Fruit fly (Drosophila melanogaster) whole organism, embryonic: Measurements from ENCODE around the gene CG42271.

Source experiments
- ATbp ChIP-seq: fragments of 200-800 bp; sonication (Bioruptor generic); optimal IDR thresholded peaks from 2 replicates; lab custom pipeline; 2017; ENCODE audit warnings: missing biosample characterization, mild to moderate bottlenecking, missing genetic modification characterization, missing genetic modification reagents
- Bgb ChIP-seq: fragments of 200-800 bp; sonication (Bioruptor generic); IDR thresholded peaks from 2 replicates; pipeline ENCODE4 v1.3.6; 2022; ENCODE audit warnings: missing biosample characterization, missing genetic modification characterization; ENCODE audit not compliant: partially characterized antibody
- CG10321 ChIP-seq: fragments of 200-800 bp; sonication (Bioruptor generic); IDR thresholded peaks from 2 replicates; pipeline ENCODE4 v1.3.6; 2022; ENCODE audit warnings: missing biosample characterization, missing genetic modification characterization
- CG11093 ChIP-seq: fragments of 200-800 bp; sonication (Bioruptor generic); IDR thresholded peaks from 3 replicates; pipeline ENCODE4 v1.3.6; 2022; ENCODE audit warnings: missing biosample characterization, missing genetic modification characterization
- CG11247 ChIP-seq: fragments of 200-800 bp; sonication (Bioruptor generic); IDR thresholded peaks from 2 replicates; pipeline ENCODE4 v1.3.6; 2022; ENCODE audit warnings: missing biosample characterization, missing genetic modification characterization
- CG12071 ChIP-seq: fragments of 200-800 bp; sonication (Bioruptor generic); optimal IDR thresholded peaks from 3 replicates; lab custom pipeline; 2018; ENCODE audit warnings: missing biosample characterization, mild to moderate bottlenecking, missing genetic modification characterization
- CG13287 ChIP-seq: fragments of 200-800 bp; sonication (Bioruptor generic); IDR thresholded peaks from 2 replicates; pipeline ENCODE4 v1.3.6; 2022; ENCODE audit warnings: missing biosample characterization, missing genetic modification characterization; ENCODE audit not compliant: partially characterized antibody
- CG15073 ChIP-seq: fragments of 200-800 bp; sonication (Bioruptor generic); optimal IDR thresholded peaks from 2 replicates; lab custom pipeline; 2016; ENCODE audit warnings: missing biosample characterization, missing genetic modification characterization
- CG15269 ChIP-seq: fragments of 200-800 bp; sonication (Bioruptor generic); optimal IDR thresholded peaks from 2 replicates; lab custom pipeline; 2018; ENCODE audit warnings: missing biosample characterization, mild to moderate bottlenecking, missing genetic modification characterization, moderate library complexity
- CG15479 ChIP-seq: fragments of 200-800 bp; sonication (Bioruptor generic); optimal IDR thresholded peaks from 3 replicates; lab custom pipeline; 2019; ENCODE audit warnings: missing biosample characterization, mild to moderate bottlenecking, missing genetic modification characterization, moderate library complexity
- CG16863 ChIP-seq: fragments of 200-800 bp; sonication (Bioruptor generic); optimal IDR thresholded peaks from 3 replicates; lab custom pipeline; 2016; ENCODE audit warnings: missing biosample characterization, missing genetic modification characterization
- CG18011 ChIP-seq: fragments of 200-800 bp; sonication (Bioruptor generic); optimal IDR thresholded peaks from 2 replicates; lab custom pipeline; 2017; ENCODE audit warnings: missing biosample characterization, missing genetic modification characterization, mild to moderate bottlenecking, moderate library complexity, missing genotype
- CG18476 ChIP-seq: fragments of 200-800 bp; sonication (Bioruptor generic); optimal IDR thresholded peaks from 2 replicates; lab custom pipeline; 2016; ENCODE audit warnings: missing biosample characterization, mild to moderate bottlenecking, missing genetic modification characterization
- CG34224 ChIP-seq: fragments of 200-800 bp; sonication (Bioruptor generic); IDR thresholded peaks from 3 replicates; pipeline ENCODE4 v1.3.6; 2022; ENCODE audit warnings: missing biosample characterization, missing genetic modification characterization; ENCODE audit not compliant: partially characterized antibody
- CG3847 ChIP-seq: fragments of 200-800 bp; sonication (Bioruptor generic); IDR thresholded peaks from 2 replicates; pipeline ENCODE4 v1.3.6; 2022; ENCODE audit warnings: missing biosample characterization, missing genetic modification characterization
- CG42726 ChIP-seq: fragments of 200-800 bp; sonication (Bioruptor generic); IDR thresholded peaks from 2 replicates; pipeline ENCODE4 v1.3.6; 2022; ENCODE audit warnings: missing biosample characterization, missing genetic modification characterization; ENCODE audit not compliant: partially characterized antibody
- CG4282 ChIP-seq: fragments of 200-800 bp; sonication (Bioruptor generic); optimal IDR thresholded peaks from 2 replicates; lab custom pipeline; 2016; ENCODE audit warnings: missing biosample characterization, missing genetic modification characterization
- CG4707 ChIP-seq: fragments of 200-800 bp; sonication (Bioruptor generic); optimal IDR thresholded peaks from 2 replicates; lab custom pipeline; 2018; ENCODE audit warnings: missing biosample characterization, mild to moderate bottlenecking, missing genetic modification characterization, moderate library complexity
- CG5953 ChIP-seq: fragments of 200-800 bp; sonication (Bioruptor generic); IDR thresholded peaks from 2 replicates; pipeline ENCODE4 v1.3.6; 2022; ENCODE audit warnings: missing biosample characterization, missing genetic modification characterization
- CG6254 ChIP-seq: fragments of 200-800 bp; sonication (Bioruptor generic); optimal IDR thresholded peaks from 3 replicates; lab custom pipeline; 2017; ENCODE audit warnings: mild to moderate bottlenecking, missing biosample characterization, missing genetic modification reagents, missing genetic modification characterization
- CG6689 ChIP-seq: fragments of 200-800 bp; sonication (Bioruptor generic); IDR thresholded peaks from 2 replicates; pipeline ENCODE4 v1.3.6; 2022; ENCODE audit warnings: missing biosample characterization, missing genetic modification characterization
- CG7556 ChIP-seq: fragments of 200-800 bp; sonication (Bioruptor generic); optimal IDR thresholded peaks from 2 replicates; lab custom pipeline; 2017; ENCODE audit warnings: missing biosample characterization, mild to moderate bottlenecking, missing genetic modification characterization
- CG8281 ChIP-seq: fragments of 200-800 bp; sonication (Bioruptor generic); optimal IDR thresholded peaks from 2 replicates; lab custom pipeline; 2018; ENCODE audit warnings: missing biosample characterization, mild to moderate bottlenecking, missing genetic modification characterization, moderate library complexity
- CG8359 ChIP-seq: fragments of 200-800 bp; sonication (Bioruptor generic); optimal IDR thresholded peaks from 2 replicates; lab custom pipeline; 2017; ENCODE audit warnings: missing biosample characterization, mild to moderate bottlenecking, missing genetic modification characterization, borderline replicate concordance
- CG8944 ChIP-seq: fragments of 200-800 bp; sonication (Bioruptor generic); optimal IDR thresholded peaks from 3 replicates; lab custom pipeline; 2016; ENCODE audit warnings: missing biosample characterization, missing genetic modification characterization
- CG9817 ChIP-seq: fragments of 200-800 bp; sonication (Bioruptor generic); optimal IDR thresholded peaks from 2 replicates; lab custom pipeline; 2018; ENCODE audit warnings: missing biosample characterization, mild to moderate bottlenecking, missing genetic modification characterization, moderate library complexity
- Deaf1 ChIP-seq: fragments of 200-800 bp; optimal IDR thresholded peaks from 3 replicates; lab custom pipeline; 2019; ENCODE audit warnings: missing biosample characterization, mild to moderate bottlenecking, missing genetic modification characterization, moderate library complexity
- Dp ChIP-seq: fragments of 200-800 bp; sonication (Bioruptor generic); optimal IDR thresholded peaks from 2 replicates; lab custom pipeline; 2018; ENCODE audit warnings: missing biosample characterization, mild to moderate bottlenecking, missing genetic modification characterization, moderate library complexity
- Ets65A ChIP-seq: fragments of 200-800 bp; sonication (Bioruptor generic); peaks from one replicate; lab custom pipeline; 2016; ENCODE audit warnings: missing biosample characterization, missing genetic modification characterization
- Gug ChIP-seq: fragments of 200-800 bp; sonication (Bioruptor generic); IDR thresholded peaks from 4 replicates; pipeline ENCODE4 v1.3.6; 2022; ENCODE audit warnings: missing biosample characterization, missing genetic modification characterization
- HLH54F ChIP-seq: fragments of 200-800 bp; sonication (Bioruptor generic); optimal IDR thresholded peaks from 3 replicates; lab custom pipeline; 2016; ENCODE audit warnings: missing biosample characterization, missing genetic modification characterization
- Lhr ChIP-seq: fragments of 200-800 bp; sonication (Bioruptor generic); optimal IDR thresholded peaks from 3 replicates; lab custom pipeline; 2017; ENCODE audit warnings: mild to moderate bottlenecking, missing biosample characterization, missing genetic modification reagents, missing genetic modification characterization
- Med ChIP-seq: fragments of 200-800 bp; sonication (Bioruptor generic); peaks from one replicate; lab custom pipeline; 2016; ENCODE audit warnings: missing biosample characterization, missing genetic modification characterization, mild to moderate bottlenecking, inconsistent platforms, moderate library complexity
- PHDP ChIP-seq: fragments of 200-800 bp; sonication (Bioruptor generic); optimal IDR thresholded peaks from 3 replicates; lab custom pipeline; 2018; ENCODE audit warnings: missing biosample characterization, mild to moderate bottlenecking, missing genetic modification characterization, moderate library complexity
- Sin3A ChIP-seq: fragments of >200 bp; optimal IDR thresholded peaks from 2 replicates; lab custom pipeline; 2018
- Tbp ChIP-seq: fragments of >200 bp; optimal IDR thresholded peaks from 2 replicates; lab custom pipeline; 2018; ENCODE audit warnings: missing biosample characterization, missing genetic modification characterization
- ara ChIP-seq: fragments of 200-800 bp; sonication (Bioruptor generic); IDR thresholded peaks from 2 replicates; pipeline ENCODE4 v1.3.6; 2022; ENCODE audit warnings: missing biosample characterization, missing genetic modification characterization
- bsh ChIP-seq, 2 experiments: fragments of 200-800 bp; sonication (Bioruptor generic); optimal IDR thresholded peaks; 2 replicates each; lab custom pipeline; 2017 to 2018; ENCODE audit warnings: mild to moderate bottlenecking in 2 of 2, missing biosample characterization in 2 of 2, missing genetic modification characterization in 2 of 2, moderate library complexity in 1 of 2
- ci ChIP-seq: fragments of 200-800 bp; sonication (Bioruptor generic); IDR thresholded peaks from 3 replicates; pipeline ENCODE4 v1.3.6; 2022; ENCODE audit warnings: missing biosample characterization, missing genetic modification characterization
- dati ChIP-seq: fragments of 200-800 bp; sonication (Bioruptor generic); IDR thresholded peaks from 2 replicates; pipeline ENCODE4 v1.3.6; 2022; ENCODE audit warnings: missing biosample characterization, missing genetic modification characterization
- fd102C ChIP-seq: fragments of 200-800 bp; sonication (Bioruptor generic); optimal IDR thresholded peaks from 2 replicates; lab custom pipeline; 2018; ENCODE audit warnings: missing biosample characterization, mild to moderate bottlenecking, missing genetic modification characterization, moderate library complexity
- hth ChIP-seq: fragments of >200 bp; optimal IDR thresholded peaks from 2 replicates; lab custom pipeline; 2017; ENCODE audit warnings: inconsistent platforms
- lbe ChIP-seq: fragments of 200-800 bp; sonication (Bioruptor generic); optimal IDR thresholded peaks from 2 replicates; lab custom pipeline; 2016; ENCODE audit warnings: missing biosample characterization, mild to moderate bottlenecking, missing genetic modification characterization
- lov ChIP-seq, 2 experiments: fragments of 200-800 bp in 1 of 2; fragments of >200 bp in 1 of 2; sonication (Bioruptor generic) in 1 of 2; IDR thresholded peaks in 1 of 2; optimal IDR thresholded peaks in 1 of 2; 2 replicates in 1 of 2; 3 replicates in 1 of 2; pipeline versions ENCODE4 v1.3.6 to Lab custom; 2017 to 2022; ENCODE audit warnings: missing biosample characterization in 1 of 2, missing genetic modification characterization in 1 of 2
- nerfin-1 ChIP-seq: fragments of 200-800 bp; sonication (Bioruptor generic); optimal IDR thresholded peaks from 3 replicates; lab custom pipeline; 2019; ENCODE audit warnings: missing biosample characterization, mild to moderate bottlenecking, missing genetic modification characterization, moderate library complexity
- phol ChIP-seq: fragments of 200-800 bp; sonication (Bioruptor generic); optimal IDR thresholded peaks from 3 replicates; lab custom pipeline; 2018; ENCODE audit warnings: missing biosample characterization, mild to moderate bottlenecking, missing genetic modification characterization, moderate library complexity
- slbo ChIP-seq: fragments of 200-800 bp; sonication (Bioruptor generic); IDR thresholded peaks from 2 replicates; pipeline ENCODE4 v1.3.6; 2022; ENCODE audit warnings: missing biosample characterization, missing genetic modification characterization
- sqz ChIP-seq: fragments of 200-800 bp; sonication (Bioruptor generic); optimal IDR thresholded peaks from 3 replicates; lab custom pipeline; 2018; ENCODE audit warnings: missing biosample characterization, mild to moderate bottlenecking, missing genetic modification characterization
- ttk ChIP-seq: fragments of 200-800 bp; sonication (Bioruptor generic); IDR thresholded peaks from 2 replicates; pipeline ENCODE4 v2.1.2; 2022; ENCODE audit warnings: missing biosample characterization, missing genetic modification characterization
- vfl ChIP-seq: fragments of 200-800 bp; sonication (Bioruptor generic); optimal IDR thresholded peaks from 2 replicates; lab custom pipeline; 2016; ENCODE audit warnings: missing biosample characterization, missing genetic modification characterization

CG42271 gene

DNA sequence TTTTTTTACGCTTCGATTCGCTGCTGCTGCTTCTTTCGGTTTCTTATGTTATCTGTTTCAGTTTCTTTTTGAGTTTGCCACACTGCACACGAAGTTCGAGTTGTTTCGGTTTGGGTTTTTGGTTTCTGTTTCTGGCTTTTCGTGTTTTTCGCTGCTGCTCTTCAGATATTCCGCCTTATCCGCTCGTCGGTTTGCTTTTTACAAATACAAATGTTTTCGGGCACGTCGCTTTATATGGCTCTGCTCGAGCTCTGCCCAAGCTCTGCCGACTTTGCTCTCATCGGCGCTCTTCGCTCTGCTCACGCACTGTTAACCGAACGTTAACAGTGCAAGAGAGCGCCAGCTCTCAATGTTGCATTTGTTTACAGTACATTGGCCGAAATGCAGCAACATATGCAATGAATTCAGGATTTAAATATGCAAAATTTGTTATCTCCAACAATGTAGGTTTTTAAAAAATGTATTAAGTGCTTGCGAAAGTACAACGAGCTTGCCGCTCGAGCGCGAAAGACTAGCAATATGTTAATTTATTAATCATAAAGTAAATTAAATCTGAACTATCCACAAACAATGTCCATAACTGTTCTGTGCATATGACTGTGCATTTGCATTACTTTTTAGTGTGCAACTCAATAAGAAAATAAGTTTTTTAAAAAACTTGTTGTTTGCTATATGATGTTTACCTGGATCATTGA, 22.5 kb downstream of the CG42271 start (continued):
- no peak for TF ChIP-seq ATbp (GFP tag; lab: Kevin White, UChicago)
- TF ChIP-seq Tbp (GFP tag; lab: Kevin White, UChicago): no peak
- TF ChIP-seq dati: no peak
- no peak for TF ChIP-seq Lhr (GFP tag; lab: Kevin White, UChicago)
- peak; percentile 46; the same call in 1 of the 2 replicates for TF ChIP-seq CG13287 (GFP tag; lab: Robert Waterston, UW)
- TF ChIP-seq slbo (GFP tag; lab: Robert Waterston, UW): no peak
- no peak for TF ChIP-seq phol (tag; lab: Kevin White, UChicago)
- no peak for TF ChIP-seq CG8281 (tag; lab: Kevin White, UChicago)
- no peak for TF ChIP-seq lov (optimal IDR thresholded peaks at IDR 0.05; lab: Kevin White, UChicago)
- TF ChIP-seq lov (GFP tag; IDR thresholded peaks at IDR 0.05; lab: Robert Waterston, UW): no peak
- TF ChIP-seq ci (GFP tag; lab: Robert Waterston, UW): no peak
- TF ChIP-seq vfl (GFP tag; lab: Kevin White, UChicago): no peak
- TF ChIP-seq CG42726 (GFP tag; lab: Robert Waterston, UW): no peak; the same call in 1 of the 2 replicates
- no peak for TF ChIP-seq CG3847
- no peak for TF ChIP-seq lbe (GFP tag; lab: Kevin White, UChicago)
- no peak for TF ChIP-seq CG6254
- peak; percentile 3 for TF ChIP-seq CG7556 (GFP tag; lab: Kevin White, UChicago)
- TF ChIP-seq CG6689 (GFP tag; lab: Robert Waterston, UW): no peak
- TF ChIP-seq CG15073: no peak
- TF ChIP-seq CG8359 (GFP tag; lab: Kevin White, UChicago): no peak
- TF ChIP-seq Deaf1: peak; percentile 76
- peak; percentile 1 for TF ChIP-seq PHDP (tag; lab: Kevin White, UChicago)
- TF ChIP-seq hth (lab: Kevin White, UChicago): no peak
- TF ChIP-seq Ets65A (GFP tag; lab: Kevin White, UChicago): no peak
- no peak for TF ChIP-seq ara
- TF ChIP-seq CG4282 (GFP tag; lab: Kevin White, UChicago): no peak
- no peak for TF ChIP-seq CG11247 (GFP tag; lab: Robert Waterston, UW)
- TF ChIP-seq Sin3A (lab: Kevin White, UChicago): no peak
- TF ChIP-seq ttk: no peak
- peak in 1 of 2 experiments; percentile 5 for TF ChIP-seq bsh (GFP tag; optimal IDR thresholded peaks at IDR 0.05; lab: Kevin White, UChicago)
- no peak for TF ChIP-seq CG4707
- no peak for TF ChIP-seq CG5953
- peak; percentile 24; the same call in 1 of the 2 replicates for TF ChIP-seq Bgb (GFP tag; lab: Robert Waterston, UW)
- TF ChIP-seq CG9817 (tag; lab: Kevin White, UChicago): no peak
- TF ChIP-seq CG11093 (GFP tag; lab: Robert Waterston, UW): no peak
- no peak for TF ChIP-seq CG18476 (GFP tag; lab: Kevin White, UChicago)
- peak; percentile 81 for TF ChIP-seq Med (GFP tag; lab: Kevin White, UChicago)
- TF ChIP-seq CG12071: no peak
- peak; percentile 1 for TF ChIP-seq sqz (GFP tag; lab: Kevin White, UChicago)
- no peak for TF ChIP-seq fd102C (GFP tag; lab: Kevin White, UChicago)
- TF ChIP-seq CG8944: no peak
- no peak for TF ChIP-seq CG16863 (GFP tag; lab: Kevin White, UChicago)
- no peak for TF ChIP-seq HLH54F (GFP tag; lab: Kevin White, UChicago)
- TF ChIP-seq CG15479 (GFP tag; lab: Kevin White, UChicago): no peak
- TF ChIP-seq Gug: no peak
- TF ChIP-seq CG15269 (tag; lab: Kevin White, UChicago): no peak
- TF ChIP-seq CG18011 (GFP tag; lab: Kevin White, UChicago): no peak
- TF ChIP-seq nerfin-1 (tag; lab: Kevin White, UChicago): no peak
- TF ChIP-seq CG34224 (GFP tag; lab: Robert Waterston, UW): no peak
- no peak for TF ChIP-seq Dp (GFP tag; lab: Kevin White, UChicago)
- TF ChIP-seq CG10321 (GFP tag; lab: Robert Waterston, UW): no peak
